Fruit fly (Drosophila melanogaster) whole organism, wandering third instar larva: ENCODE results near the gene CRAT.

ENCODE experiments used
- Abd-B ChIP-seq: fragments of >200 bp; optimal IDR thresholded peaks from 2 replicates; lab custom pipeline; 2017; ENCODE audit warnings: missing biosample characterization, missing genetic modification characterization
- CG32264 ChIP-seq: fragments of 200-800 bp; sonication (Bioruptor generic); optimal IDR thresholded peaks from 2 replicates; lab custom pipeline; 2016; ENCODE audit warnings: missing biosample characterization, missing genetic modification characterization
- CG9705 ChIP-seq: fragments of 200-800 bp; sonication (Bioruptor generic); optimal IDR thresholded peaks from 2 replicates; lab custom pipeline; 2018; ENCODE audit warnings: missing biosample characterization, mild to moderate bottlenecking, missing genetic modification characterization
- CrebA ChIP-seq: fragments of 200-800 bp; sonication (Bioruptor generic); optimal IDR thresholded peaks from 2 replicates; lab custom pipeline; 2016; ENCODE audit warnings: missing biosample characterization, mild to moderate bottlenecking, missing genetic modification characterization, borderline replicate concordance
- Dfd ChIP-seq: fragments of >200 bp; optimal IDR thresholded peaks from 2 replicates; lab custom pipeline; 2017; ENCODE audit warnings: missing biosample characterization, missing genetic modification characterization
- Dif ChIP-seq: fragments of 200-275, 200-300 bp; sonication (Bioruptor generic); optimal IDR thresholded peaks from 2 replicates; lab custom pipeline; 2018; ENCODE audit warnings: missing biosample characterization, missing genetic modification characterization; ENCODE audit not compliant: partially characterized antibody
- GATAd ChIP-seq: sonication (Bioruptor generic); optimal IDR thresholded peaks from 2 replicates; lab custom pipeline; 2016; ENCODE audit warnings: missing biosample characterization, missing genetic modification characterization
- HLH106 ChIP-seq: fragments of 200-800 bp; optimal IDR thresholded peaks from 3 replicates; lab custom pipeline; 2019; ENCODE audit warnings: missing biosample characterization, mild to moderate bottlenecking, missing genetic modification characterization, moderate library complexity
- Hnf4 ChIP-seq: fragments of 200-800 bp; sonication (Bioruptor generic); optimal IDR thresholded peaks from 2 replicates; lab custom pipeline; 2016; ENCODE audit warnings: missing biosample characterization, mild to moderate bottlenecking, missing genetic modification characterization
- Hr78 ChIP-seq: fragments of >200 bp; optimal IDR thresholded peaks from 2 replicates; lab custom pipeline; 2017; ENCODE audit warnings: missing biosample characterization, missing genetic modification characterization
- Hr83 ChIP-seq: fragments of 200-300 bp; sonication (Bioruptor generic); optimal IDR thresholded peaks from 2 replicates; lab custom pipeline; 2016; ENCODE audit warnings: missing biosample characterization, mild to moderate bottlenecking, missing genetic modification characterization, moderate library complexity; ENCODE audit not compliant: poor library complexity, severe bottlenecking
- Jra ChIP-seq: sonication (Bioruptor generic); optimal IDR thresholded peaks from 2 replicates; lab custom pipeline; 2016; ENCODE audit warnings: missing biosample characterization, missing genetic modification characterization
- Mio ChIP-seq: sonication (Bioruptor generic); optimal IDR thresholded peaks from 2 replicates; lab custom pipeline; 2016; ENCODE audit warnings: missing biosample characterization, missing genetic modification characterization
- Myc ChIP-seq: fragments of >200 bp; optimal IDR thresholded peaks from 2 replicates; lab custom pipeline; 2017
- N ChIP-seq: fragments of >200 bp; optimal IDR thresholded peaks from 2 replicates; lab custom pipeline; 2018; ENCODE audit warnings: missing biosample characterization, missing external identifiers, missing genetic modification characterization
- OdsH ChIP-seq: fragments of 200-800 bp; sonication (Bioruptor generic); optimal IDR thresholded peaks from 2 replicates; lab custom pipeline; 2016; ENCODE audit warnings: missing biosample characterization, mild to moderate bottlenecking, missing genetic modification characterization
- Rel ChIP-seq, 2 experiments: fragments of 200-800 bp; sonication (Bioruptor generic) in 1 of 2; optimal IDR thresholded peaks; 2 replicates in 1 of 2; 3 replicates in 1 of 2; lab custom pipeline; 2016 to 2019; ENCODE audit warnings: mild to moderate bottlenecking in 2 of 2, missing biosample characterization in 2 of 2, missing genetic modification characterization in 2 of 2, moderate library complexity in 1 of 2
- Sp1 ChIP-seq: fragments of 200-800 bp; sonication (Bioruptor generic); optimal IDR thresholded peaks from 3 replicates; lab custom pipeline; 2019; ENCODE audit warnings: missing biosample characterization, mild to moderate bottlenecking, missing genetic modification characterization, moderate library complexity
- Vsx2 ChIP-seq: fragments of 200-300, 225-300 bp; sonication (Bioruptor generic); optimal IDR thresholded peaks from 2 replicates; lab custom pipeline; 2018; ENCODE audit warnings: missing biosample characterization, missing genetic modification characterization; ENCODE audit not compliant: partially characterized antibody
- br ChIP-seq: fragments of 200-800 bp; sonication (Bioruptor generic); optimal IDR thresholded peaks from 2 replicates; lab custom pipeline; 2016; ENCODE audit warnings: missing biosample characterization, missing genetic modification characterization
- brk ChIP-seq: fragments of 200-800 bp; sonication (Bioruptor generic); optimal IDR thresholded peaks from 2 replicates; lab custom pipeline; 2016; ENCODE audit warnings: missing biosample characterization, mild to moderate bottlenecking, missing genetic modification characterization
- dl ChIP-seq, 2 experiments: fragments of 175-275, 200-275 bp in 1 of 2; fragments of 200-275 bp in 1 of 2; sonication (Bioruptor generic); optimal IDR thresholded peaks; lab custom pipeline; 2018; ENCODE audit warnings: mild to moderate bottlenecking in 2 of 2, missing biosample characterization in 2 of 2, missing genetic modification characterization in 2 of 2, moderate library complexity in 2 of 2; ENCODE audit not compliant: partially characterized antibody in 2 of 2, insufficient read depth in 1 of 2
- dmrt93B ChIP-seq: fragments of 200-800 bp; sonication (Bioruptor generic); optimal IDR thresholded peaks from 2 replicates; lab custom pipeline; 2018; ENCODE audit warnings: missing biosample characterization, mild to moderate bottlenecking, missing genetic modification characterization
- dsf ChIP-seq: sonication (Bioruptor generic); optimal IDR thresholded peaks from 2 replicates; lab custom pipeline; 2016; ENCODE audit warnings: missing biosample characterization, missing genetic modification characterization, borderline replicate concordance
- ey ChIP-seq: fragments of 200-800 bp; sonication (Bioruptor generic); optimal IDR thresholded peaks from 2 replicates; lab custom pipeline; 2016; ENCODE audit warnings: missing biosample characterization, missing genetic modification characterization
- foxo ChIP-seq, 2 experiments: fragments of 200-800 bp; sonication (Bioruptor generic); optimal IDR thresholded peaks; 2 replicates in 1 of 2; 3 replicates in 1 of 2; lab custom pipeline; 2016 to 2017; ENCODE audit warnings: missing biosample characterization in 2 of 2, missing genetic modification characterization in 2 of 2
- fru ChIP-seq: fragments of 200-800 bp; sonication (Bioruptor generic); optimal IDR thresholded peaks from 3 replicates; lab custom pipeline; 2016; ENCODE audit warnings: missing biosample characterization, mild to moderate bottlenecking, missing genetic modification characterization
- h ChIP-seq: fragments of 200-800 bp; sonication (Bioruptor generic); optimal IDR thresholded peaks from 3 replicates; lab custom pipeline; 2016; ENCODE audit warnings: missing biosample characterization, mild to moderate bottlenecking, missing genetic modification characterization
- jim ChIP-seq: fragments of 175-275, 200-325 bp; sonication (Bioruptor generic); optimal IDR thresholded peaks from 2 replicates; lab custom pipeline; 2016; ENCODE audit warnings: missing biosample characterization, mild to moderate bottlenecking, missing genetic modification characterization
- lola ChIP-seq: fragments of >200 bp; optimal IDR thresholded peaks from 2 replicates; lab custom pipeline; 2017; ENCODE audit warnings: missing biosample characterization, missing genetic modification characterization
- pan ChIP-seq: fragments of >200 bp; optimal IDR thresholded peaks from 2 replicates; lab custom pipeline; 2017
- psq ChIP-seq: fragments of 200-800 bp; sonication (Bioruptor generic); optimal IDR thresholded peaks from 3 replicates; lab custom pipeline; 2017; ENCODE audit warnings: missing biosample characterization, mild to moderate bottlenecking, missing genetic modification characterization, moderate library complexity
- rgr ChIP-seq: fragments of 200-800 bp; sonication (Bioruptor generic); optimal IDR thresholded peaks from 3 replicates; lab custom pipeline; 2016; ENCODE audit warnings: missing biosample characterization, mild to moderate bottlenecking, missing genetic modification characterization
- sage ChIP-seq: fragments of 200-800 bp; sonication (Bioruptor generic); optimal IDR thresholded peaks from 2 replicates; lab custom pipeline; 2016; ENCODE audit warnings: missing biosample characterization, mild to moderate bottlenecking, missing genetic modification characterization
- sv ChIP-seq: fragments of 200-800 bp; sonication (Bioruptor generic); optimal IDR thresholded peaks from 3 replicates; lab custom pipeline; 2016; ENCODE audit warnings: missing biosample characterization, missing genetic modification characterization
- tai ChIP-seq: sonication (Bioruptor generic); optimal IDR thresholded peaks from 2 replicates; lab custom pipeline; 2016; ENCODE audit warnings: missing biosample characterization, missing genetic modification characterization
- usp ChIP-seq: fragments of >200 bp; optimal IDR thresholded peaks from 2 replicates; lab custom pipeline; 2017; ENCODE audit warnings: missing biosample characterization, missing genetic modification characterization
- woc ChIP-seq: sonication (Bioruptor generic); optimal IDR thresholded peaks from 2 replicates; lab custom pipeline; 2016; ENCODE audit warnings: missing biosample characterization, mild to moderate bottlenecking, missing genetic modification characterization

CRAT gene

DNA sequence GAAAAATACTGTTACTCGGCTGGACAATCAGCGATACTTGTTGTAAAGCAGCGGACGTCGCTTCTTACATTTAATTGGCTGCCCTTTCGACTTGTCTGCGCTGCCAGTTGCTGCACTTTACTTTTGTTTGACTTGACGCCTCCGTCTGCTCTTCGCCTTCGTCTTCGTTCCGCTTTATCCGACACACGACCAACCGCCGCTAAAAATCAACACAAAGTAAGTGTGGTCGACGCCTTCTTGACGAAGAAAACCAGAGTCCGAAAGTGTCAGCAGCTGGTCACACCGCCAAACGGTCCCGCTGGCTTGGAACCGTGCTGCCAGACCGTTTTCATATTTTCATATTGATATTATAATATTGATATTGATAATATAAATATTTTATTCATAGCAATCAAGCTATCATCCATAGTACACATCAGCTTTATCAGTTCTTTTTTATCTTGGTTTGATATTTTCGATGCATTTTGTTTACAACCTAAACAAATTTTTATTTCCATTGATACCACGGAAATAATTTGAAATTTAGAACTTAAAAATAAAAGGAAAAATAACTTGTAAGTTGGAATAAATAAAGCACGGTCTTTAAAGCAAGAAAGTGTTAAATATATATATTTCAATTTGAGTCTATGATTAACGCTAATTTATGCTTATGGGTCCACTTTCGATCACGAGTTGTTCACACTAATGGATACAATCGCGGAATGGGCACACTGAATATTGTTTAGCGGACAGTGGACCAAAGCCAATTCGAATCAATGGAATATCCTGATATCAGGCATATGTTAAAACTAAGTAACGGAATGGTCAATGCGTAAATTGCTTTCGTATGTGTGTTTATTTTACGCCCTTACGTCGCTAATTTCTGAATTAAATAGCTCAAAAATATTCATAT, 30.1 kb upstream of the CRAT start, which contains the start of gene Dmtn:
Gene Dmtn (minus strand): TSS at position 222 of the 892 bp plus-strand sequence.
- TF ChIP-seq Hr83 (GFP tag; lab: Kevin White, UChicago) (peak; percentile 62), Jra (GFP tag; lab: Kevin White, UChicago) (no peak), br (GFP tag; lab: Kevin White, UChicago) (peak; percentile 40), Abd-B (GFP tag; lab: Kevin White, UChicago) (no peak), Myc (no peak), OdsH (no peak), Sp1 (GFP tag; lab: Kevin White, UChicago) (peak; percentile 31), dl (GFP tag; optimal IDR thresholded peaks at IDR 0.05; lab: Kevin White, UChicago; ENCODE audit: insufficient read depth in 1 of 2, partially characterized antibody in 2 of 2) (peak in 1 of 2 experiments; percentile 12), CrebA (GFP tag; lab: Kevin White, UChicago) (no peak), HLH106 (tag; lab: Kevin White, UChicago) (peak; percentile 37), Dif (GFP tag; lab: Kevin White, UChicago) (peak; percentile 45), Dfd (GFP tag; lab: Kevin White, UChicago) (no peak), Hnf4 (GFP tag; lab: Kevin White, UChicago) (peak; percentile 47), fru (GFP tag; lab: Kevin White, UChicago) (no peak), h (GFP tag; lab: Kevin White, UChicago) (peak; percentile 25), CG32264 (GFP tag; lab: Kevin White, UChicago) (no peak), woc (GFP tag; lab: Kevin White, UChicago) (peak; percentile 44), N (GFP tag; lab: Kevin White, UChicago) (no peak), Mio (GFP tag; lab: Kevin White, UChicago) (no peak), pan (lab: Kevin White, UChicago) (no peak), CG9705 (no peak), Vsx2 (GFP tag; lab: Kevin White, UChicago) (peak; percentile 58), dmrt93B (no peak), GATAd (GFP tag; lab: Kevin White, UChicago) (no peak), Hr78 (GFP tag; lab: Kevin White, UChicago) (no peak), foxo (GFP tag; optimal IDR thresholded peaks at IDR 0.05; lab: Kevin White, UChicago) (no peak), sv (GFP tag; lab: Kevin White, UChicago) (no peak), ey (no peak), lola (no peak), rgr (GFP tag; lab: Kevin White, UChicago) (no peak), sage (GFP tag; lab: Kevin White, UChicago) (no peak), jim (peak; percentile 18), usp (GFP tag; lab: Kevin White, UChicago) (no peak), Rel (GFP tag; optimal IDR thresholded peaks at IDR 0.05; lab: Kevin White, UChicago) (no peak), Rel (tag; optimal IDR thresholded peaks at IDR 0.05; lab: Kevin White, UChicago) (peak; percentile 42), dsf (GFP tag; lab: Kevin White, UChicago) (no peak), brk (GFP tag; lab: Kevin White, UChicago) (peak; percentile 1), psq (GFP tag; lab: Kevin White, UChicago) (no peak), tai (GFP tag; lab: Kevin White, UChicago) (no peak)

DNA sequence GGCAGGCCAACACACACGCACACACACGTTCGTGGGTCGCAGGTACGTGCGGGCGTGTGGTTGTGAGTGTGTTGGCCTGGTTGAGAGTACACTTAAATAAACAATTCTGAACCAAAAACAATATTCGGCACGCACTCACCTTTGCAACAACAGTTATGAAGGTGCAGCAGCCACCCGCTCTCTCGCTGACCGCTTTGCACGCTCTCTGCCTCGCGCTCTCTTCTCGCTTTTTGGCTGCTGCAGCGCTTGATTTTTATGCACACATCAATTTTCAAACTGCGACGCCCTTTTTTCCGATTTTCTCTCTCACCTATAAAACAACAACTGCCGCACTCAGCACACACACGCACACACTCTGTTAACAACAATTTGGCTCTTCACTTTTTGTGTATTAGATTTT, 29.4 kb upstream of the CRAT start:
- TF ChIP-seq dmrt93B (no peak), ey (no peak), Abd-B (GFP tag; lab: Kevin White, UChicago) (no peak), h (GFP tag; lab: Kevin White, UChicago) (no peak), Hr83 (GFP tag; lab: Kevin White, UChicago) (peak; percentile 47), woc (GFP tag; lab: Kevin White, UChicago) (peak; percentile 36), foxo (GFP tag; optimal IDR thresholded peaks at IDR 0.05; lab: Kevin White, UChicago) (peak in 1 of 2 experiments; percentile 31), usp (GFP tag; lab: Kevin White, UChicago) (no peak), CG9705 (peak; percentile 5), Dif (GFP tag; lab: Kevin White, UChicago) (peak; percentile 53), dl (GFP tag; optimal IDR thresholded peaks at IDR 0.05; lab: Kevin White, UChicago; ENCODE audit: insufficient read depth in 1 of 2, partially characterized antibody in 2 of 2) (peak in 1 of 2 experiments; percentile 63)
- TF ChIP-seq, all 38 proteins: peak for 6
